Worm (Caenorhabditis elegans): ENCODE results near the gene fbxb-47.

Gene fbxb-47

ce11 chrII:1703363-1703762, at the start of gene fbxb-47:
TSS of gene fbxb-47 (minus strand) at chrII:1703463.
- TF ChIP-seq cnd-1 (tag; optimal IDR thresholded peaks at IDR 0.05) (no peak), nhr-12 (tag; optimal IDR thresholded peaks at IDR 0.05) (no peak), nhr-237 (tag; optimal IDR thresholded peaks at IDR 0.05) (no peak), ceh-83 (GFP tag; optimal IDR thresholded peaks at IDR 0.05) (no peak), tbx-8 (GFP tag; optimal IDR thresholded peaks at IDR 0.05) (no peak), flh-1 (GFP tag; optimal IDR thresholded peaks at IDR 0.05) (no peak)

ce11 chrII:1752990-1753389, 49.7 kb upstream of the fbxb-47 start, which contains the start of gene F36H5.9:
TSS of gene F36H5.9 (minus strand) at chrII:1753090.
- TF ChIP-seq ceh-43 (GFP tag; optimal IDR thresholded peaks at IDR 0.05), result no peak
- no peak for TF ChIP-seq ceh-39 (tag; optimal IDR thresholded peaks at IDR 0.05)
- no peak for TF ChIP-seq blmp-1 (tag; optimal IDR thresholded peaks at IDR 0.05)
- TF ChIP-seq elt-1 (tag; optimal IDR thresholded peaks at IDR 0.05; ENCODE audit: borderline replicate concordance, insufficient read depth), result no peak
- no peak for TF ChIP-seq nhr-2 (tag; optimal IDR thresholded peaks at IDR 0.05)
- no peak for TF ChIP-seq lin-13 (tag; optimal IDR thresholded peaks at IDR 0.05)
- no peak for TF ChIP-seq sptf-1 (tag; optimal IDR thresholded peaks at IDR 0.05)
- TF ChIP-seq cnd-1 (tag; optimal IDR thresholded peaks at IDR 0.05), result no peak
- TF ChIP-seq pha-4 (tag; optimal IDR thresholded peaks at IDR 0.05), result no peak
- no peak for TF ChIP-seq hlh-1 (tag; optimal IDR thresholded peaks at IDR 0.05)
- no peak for TF ChIP-seq unc-39 (tag; optimal IDR thresholded peaks at IDR 0.05)
- TF ChIP-seq snpc-4 (tag; optimal IDR thresholded peaks at IDR 0.05), result no peak

ce11 chrII:1750413-1750812, 47.1 kb upstream of the fbxb-47 start, which contains the start of the genes F36H5.13 and F36H5.8:
TSS of gene F36H5.13 (minus strand) at chrII:1750513.
TSS of gene F36H5.8 (minus strand) at chrII:1750686.
- no peak for TF ChIP-seq unc-62 (GFP tag; optimal IDR thresholded peaks at IDR 0.05)
- TF ChIP-seq elt-1 (tag; optimal IDR thresholded peaks at IDR 0.05; ENCODE audit: borderline replicate concordance, insufficient read depth), result no peak
- TF ChIP-seq blmp-1 (tag; optimal IDR thresholded peaks at IDR 0.05), result no peak
- TF ChIP-seq hlh-1 (tag; optimal IDR thresholded peaks at IDR 0.05), result no peak
- no peak for TF ChIP-seq mls-2 (tag; optimal IDR thresholded peaks at IDR 0.05)
- TF ChIP-seq sem-2 (GFP tag; optimal IDR thresholded peaks at IDR 0.05), result no peak
- no peak for TF ChIP-seq sptf-1 (tag; optimal IDR thresholded peaks at IDR 0.05)

- TF ChIP-seq ceh-39 (tag; optimal IDR thresholded peaks at IDR 0.05), result no peak
- no peak for TF ChIP-seq unc-62 (GFP tag; optimal IDR thresholded peaks at IDR 0.05)
- TF ChIP-seq blmp-1 (tag; optimal IDR thresholded peaks at IDR 0.05), result no peak
- TF ChIP-seq ceh-83 (GFP tag; optimal IDR thresholded peaks at IDR 0.05), result no peak
- TF ChIP-seq lsy-2 (tag; optimal IDR thresholded peaks at IDR 0.05), result no peak
Measured at ce11 chrII:1744183-1744582, 40.9 kb upstream of the fbxb-47 start, which contains the start of gene clec-19. TSS of gene clec-19 (plus strand) at chrII:1744483.

- TF ChIP-seq elt-3 (tag; optimal IDR thresholded peaks at IDR 0.05) (no peak), mab-5 (tag; optimal IDR thresholded peaks at IDR 0.05) (no peak), mep-1 (tag; optimal IDR thresholded peaks at IDR 0.05) (no peak), lin-13 (tag; optimal IDR thresholded peaks at IDR 0.05) (no peak)
Measured at ce11 chrII:1742535-1742934, 39.3 kb upstream of the fbxb-47 start, which contains the start of gene F36H5.12. TSS of gene F36H5.12 (plus strand) at chrII:1742835.

- TF ChIP-seq sem-2 (GFP tag; optimal IDR thresholded peaks at IDR 0.05) (no peak), hlh-1 (tag; optimal IDR thresholded peaks at IDR 0.05) (no peak)
Measured at ce11 chrII:1741248-1741647, 38.0 kb upstream of the fbxb-47 start, which contains the start of gene K07G6.1. TSS of gene K07G6.1 (plus strand) at chrII:1741548.

- no peak for TF ChIP-seq lsy-2 (tag; optimal IDR thresholded peaks at IDR 0.05)
- TF ChIP-seq lin-32 (GFP tag; optimal IDR thresholded peaks at IDR 0.05), result no peak
- TF ChIP-seq bed-3 (GFP tag; optimal IDR thresholded peaks at IDR 0.05), result no peak
- TF ChIP-seq mep-1 (tag; optimal IDR thresholded peaks at IDR 0.05), result no peak
- TF ChIP-seq zip-8 (tag; optimal IDR thresholded peaks at IDR 0.05), result no peak
- no peak for TF ChIP-seq mls-2 (tag; optimal IDR thresholded peaks at IDR 0.05)
- no peak for TF ChIP-seq cnd-1 (tag; optimal IDR thresholded peaks at IDR 0.05)
- no peak for TF ChIP-seq unc-120 (tag; optimal IDR thresholded peaks at IDR 0.05; ENCODE audit: poor library complexity, severe bottlenecking)
- no peak for TF ChIP-seq nhr-237 (tag; optimal IDR thresholded peaks at IDR 0.05)
- no peak for TF ChIP-seq tbx-8 (GFP tag; optimal IDR thresholded peaks at IDR 0.05)
- no peak for TF ChIP-seq blmp-1 (tag; optimal IDR thresholded peaks at IDR 0.05)
- no peak for TF ChIP-seq pha-4 (tag; optimal IDR thresholded peaks at IDR 0.05)
- TF ChIP-seq sptf-1 (tag; optimal IDR thresholded peaks at IDR 0.05), result no peak
- TF ChIP-seq ceh-39 (tag; optimal IDR thresholded peaks at IDR 0.05), result no peak
- TF ChIP-seq ces-1 (GFP tag; optimal IDR thresholded peaks at IDR 0.05), result no peak
Measured at ce11 chrII:1738844-1739243, 35.6 kb upstream of the fbxb-47 start, which contains the start of the genes irld-9 and irld-33. TSS of gene irld-9 (minus strand) at chrII:1738944. TSS of gene irld-33 (plus strand) at chrII:1739052.
